Fruit fly (Drosophila melanogaster): ENCODE results near the gene FoxP.

Gene FoxP

DNA sequence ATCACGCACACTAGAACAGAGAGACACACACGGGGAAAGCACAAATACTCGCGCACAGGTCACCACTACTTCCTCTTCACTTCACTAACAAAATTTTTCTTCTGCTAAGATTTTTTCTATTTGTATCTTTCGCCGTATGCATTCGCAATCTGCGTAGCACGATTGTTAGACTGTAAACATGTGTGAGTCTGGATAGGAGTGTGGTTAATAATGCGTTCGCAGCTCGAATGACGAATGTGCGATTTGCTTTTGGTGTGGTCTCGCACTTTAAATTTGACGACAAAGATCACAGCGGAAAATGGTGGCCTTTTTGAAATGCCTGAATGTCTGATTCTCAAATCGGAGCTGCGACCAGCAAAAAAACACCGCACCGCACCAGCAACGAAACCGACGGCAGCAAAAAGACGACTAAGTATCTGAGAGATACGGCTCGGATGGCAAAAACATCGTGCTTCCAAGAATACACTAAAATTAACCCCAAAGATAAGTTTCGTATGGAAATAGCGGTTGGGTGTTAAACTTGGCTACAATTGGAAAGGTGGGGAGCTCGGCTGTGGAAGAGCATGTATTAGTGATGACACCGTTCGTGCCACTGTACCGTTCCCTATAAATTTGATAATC lies 25.6 kb downstream of the FoxP start, which contains the start of gene Unc-115a (continued):
- no peak for TF ChIP-seq ap (GFP tag; IDR thresholded peaks at IDR 0.05)
- no peak for TF ChIP-seq CG7372 (GFP tag; IDR thresholded peaks at IDR 0.05)
- TF ChIP-seq ham (GFP tag; IDR thresholded peaks at IDR 0.05) = no peak
- no peak for TF ChIP-seq H15 (GFP tag; IDR thresholded peaks at IDR 0.05)
- TF ChIP-seq schlank (tag; optimal IDR thresholded peaks at IDR 0.05) = peak; percentile 13
- TF ChIP-seq CG31441 (GFP tag; IDR thresholded peaks at IDR 0.05) = no peak
- no peak for TF ChIP-seq GATAe (GFP tag; conservative IDR thresholded peaks at IDR 0.05)
- TF ChIP-seq BEAF-32 (GFP tag; optimal IDR thresholded peaks at IDR 0.05) = peak; percentile 92
- no peak for TF ChIP-seq inv (GFP tag; IDR thresholded peaks at IDR 0.05; ENCODE audit: partially characterized antibody)
- no peak for TF ChIP-seq btn (GFP tag; optimal IDR thresholded peaks at IDR 0.05)
- no peak for TF ChIP-seq Sry-β (GFP tag; optimal IDR thresholded peaks at IDR 0.05)
- TF ChIP-seq jumu (GFP tag; optimal IDR thresholded peaks at IDR 0.05) = no peak
- no peak for TF ChIP-seq CG10565 (GFP tag; optimal IDR thresholded peaks at IDR 0.05)
- TF ChIP-seq ac (GFP tag; optimal IDR thresholded peaks at IDR 0.05) = no peak
- TF ChIP-seq cas (GFP tag; IDR thresholded peaks at IDR 0.05) = no peak
- no peak for TF ChIP-seq vvl (GFP tag; IDR thresholded peaks at IDR 0.05)
- TF ChIP-seq CG6254 (GFP tag; optimal IDR thresholded peaks at IDR 0.05) = no peak
- TF ChIP-seq CG3407 (GFP tag; optimal IDR thresholded peaks at IDR 0.05) = no peak
- TF ChIP-seq maf-S (GFP tag; optimal IDR thresholded peaks at IDR 0.05) = peak; percentile 31
- peak; percentile 34 for TF ChIP-seq CG18262 (tag; optimal IDR thresholded peaks at IDR 0.05)
- no peak for TF ChIP-seq CG18619 (GFP tag; optimal IDR thresholded peaks at IDR 0.05)
- no peak for TF ChIP-seq HLH4C (GFP tag; IDR thresholded peaks at IDR 0.05; ENCODE audit: partially characterized antibody)
- TF ChIP-seq danr (GFP tag; IDR thresholded peaks at IDR 0.05) = no peak
- no peak for TF ChIP-seq Usf (GFP tag; optimal IDR thresholded peaks at IDR 0.05)
- peak; percentile 94 for TF ChIP-seq dm (GFP tag; optimal IDR thresholded peaks at IDR 0.05)
- peak; percentile 86 for TF ChIP-seq Sry-δ (GFP tag; optimal IDR thresholded peaks at IDR 0.05)
- TF ChIP-seq CG42726 (GFP tag; IDR thresholded peaks at IDR 0.05; ENCODE audit: partially characterized antibody) = no peak
- TF ChIP-seq Hey (tag; optimal IDR thresholded peaks at IDR 0.05) = no peak
- TF ChIP-seq Dbx (GFP tag; IDR thresholded peaks at IDR 0.05) = no peak
- no peak for TF ChIP-seq CG8478 (optimal IDR thresholded peaks at IDR 0.05)
- no peak for TF ChIP-seq tap (tag; optimal IDR thresholded peaks at IDR 0.05)
- TF ChIP-seq CG14441 (GFP tag; IDR thresholded peaks at IDR 0.05) = no peak
- TF ChIP-seq Dip2 (GFP tag; IDR thresholded peaks at IDR 0.05) = no peak
- TF ChIP-seq Abd-B (GFP tag; optimal IDR thresholded peaks at IDR 0.05) = no peak
- peak; percentile 56 for TF ChIP-seq CG4282 (GFP tag; optimal IDR thresholded peaks at IDR 0.05)
- TF ChIP-seq CG32532 (GFP tag; IDR thresholded peaks at IDR 0.05) = no peak
- peak; percentile 28 for TF ChIP-seq Hand (GFP tag; optimal IDR thresholded peaks at IDR 0.05)
- peak; percentile 92 for TF ChIP-seq CG1603 (tag; optimal IDR thresholded peaks at IDR 0.05)
- no peak for TF ChIP-seq CG11696 (GFP tag; IDR thresholded peaks at IDR 0.05)
- no peak for TF ChIP-seq gsb-n (tag; optimal IDR thresholded peaks at IDR 0.05)
- peak; percentile 12 for TF ChIP-seq tx (GFP tag; optimal IDR thresholded peaks at IDR 0.05)
- peak; percentile 53 for TF ChIP-seq MESR4 (GFP tag; optimal IDR thresholded peaks at IDR 0.05)
- TF ChIP-seq Fer2 (tag; optimal IDR thresholded peaks at IDR 0.05) = no peak
- TF ChIP-seq CG17912 (GFP tag; optimal IDR thresholded peaks at IDR 0.05) = peak; percentile 54
- no peak for TF ChIP-seq sens-2 (GFP tag; IDR thresholded peaks at IDR 0.05)
- no peak for TF ChIP-seq Doc3 (GFP tag; IDR thresholded peaks at IDR 0.05; ENCODE audit: partially characterized antibody)
- TF ChIP-seq CG6272 (GFP tag; IDR thresholded peaks at IDR 0.05) = peak; percentile 30; the same call in 1 of the 2 replicates
- TF ChIP-seq CG13424 (tag; optimal IDR thresholded peaks at IDR 0.05) = peak; percentile 35
- TF ChIP-seq Trl (optimal IDR thresholded peaks at IDR 0.05) = no peak
- peak; percentile 30 for TF ChIP-seq Trl (GFP tag; optimal IDR thresholded peaks at IDR 0.05)
- TF ChIP-seq bsh (GFP tag; optimal IDR thresholded peaks at IDR 0.05) = peak; percentile 38 to 57
- TF ChIP-seq Adf1 (GFP tag; IDR thresholded peaks at IDR 0.05) = no peak
